Worm (Caenorhabditis elegans) whole organism, L4 larva: Measurements from ENCODE around the gene str-228.
A peak's percentile ranks its signal among the peaks of the same experiment; 100 is the strongest.

Source experiments
- D1046.2 ChIP-seq: fragments of 200-800 bp; sonication (Bioruptor generic); IDR thresholded peaks from 2 replicates; pipeline ENCODE4 v1.3.6; 2022; ENCODE audit warnings: missing genetic modification characterization, missing compliant biosample characterization
- F10B5.3 ChIP-seq: sonication (generic microtip); optimal IDR thresholded peaks from 2 replicates; lab custom pipeline; 2016; ENCODE audit warnings: mild to moderate bottlenecking, missing genetic modification characterization, missing compliant biosample characterization
- F37D6.2 ChIP-seq: sonication (generic microtip); optimal IDR thresholded peaks from 2 replicates; lab custom pipeline; 2016; ENCODE audit warnings: mild to moderate bottlenecking, missing genetic modification characterization, missing compliant biosample characterization
- F44E2.7 ChIP-seq: fragments of 200-800 bp; sonication (Bioruptor generic); IDR thresholded peaks from 2 replicates; pipeline ENCODE4 v2.1.2; 2022; ENCODE audit warnings: missing genetic modification characterization, missing compliant biosample characterization
- F49E8.2 ChIP-seq: sonication (generic microtip); optimal IDR thresholded peaks from 2 replicates; lab custom pipeline; 2016; ENCODE audit warnings: missing compliant biosample characterization, mild to moderate bottlenecking, missing genetic modification characterization, borderline replicate concordance
- R02D3.7 ChIP-seq: fragments of 150-350 bp; sonication (generic microtip); optimal IDR thresholded peaks from 3 replicates; lab custom pipeline; 2014; ENCODE audit warnings: missing biosample characterization, missing genetic modification characterization
- T20F7.1 ChIP-seq: fragments of 200-800 bp; sonication (Bioruptor generic); optimal IDR thresholded peaks from 2 replicates; lab custom pipeline; 2018; ENCODE audit warnings: mild to moderate bottlenecking, missing genetic modification characterization, missing compliant biosample characterization
- Y48G9A.11 ChIP-seq: fragments of 200-800 bp; sonication (Bioruptor generic); IDR thresholded peaks from 2 replicates; pipeline ENCODE4 v1.3.6; 2022; ENCODE audit warnings: missing genetic modification reagents, missing genetic modification characterization, missing compliant biosample characterization
- aha-1 ChIP-seq: fragments of 150-350 bp; peaks from one replicate; lab custom pipeline; 2014; ENCODE audit warnings: missing biosample characterization, missing genetic modification characterization
- aly-2 ChIP-seq: sonication (generic microtip); optimal IDR thresholded peaks from 2 replicates; lab custom pipeline; 2018; ENCODE audit warnings: missing biosample characterization, missing genetic modification characterization
- ama-1 ChIP-seq: fragments of 150-350 bp; optimal IDR thresholded peaks from 2 replicates; lab custom pipeline; 2014; ENCODE audit warnings: inconsistent platforms, mixed read lengths
- attf-4 ChIP-seq: sonication (generic microtip); optimal IDR thresholded peaks from 3 replicates; lab custom pipeline; 2017; ENCODE audit warnings: missing biosample characterization, missing genetic modification characterization
- ceh-20 ChIP-seq: fragments of 200-800 bp; sonication (Bioruptor generic); IDR thresholded peaks from 2 replicates; pipeline ENCODE4 v1.3.6; 2022; ENCODE audit warnings: missing genetic modification reagents, missing genetic modification characterization, missing compliant biosample characterization
- ceh-32 ChIP-seq: sonication (generic microtip); optimal IDR thresholded peaks from 2 replicates; lab custom pipeline; 2016; ENCODE audit warnings: mild to moderate bottlenecking, missing genetic modification characterization, missing compliant biosample characterization; ENCODE audit not compliant: poor library complexity
- ces-1 ChIP-seq: fragments of 150-350 bp; sonication (generic microtip); optimal IDR thresholded peaks from 4 replicates; lab custom pipeline; 2014; ENCODE audit warnings: missing biosample characterization, missing genetic modification reagents, missing genetic modification characterization
- cey-2 ChIP-seq: sonication (generic microtip); optimal IDR thresholded peaks from 3 replicates; lab custom pipeline; 2017; ENCODE audit warnings: missing genetic modification characterization, mild to moderate bottlenecking, missing compliant biosample characterization, antibody characterized with exemption, borderline replicate concordance; ENCODE audit not compliant: insufficient read depth
- daf-12 ChIP-seq: fragments of 150-350 bp; optimal IDR thresholded peaks from 2 replicates; lab custom pipeline; 2014; ENCODE audit warnings: missing biosample characterization, missing genetic modification reagents, missing genetic modification characterization
- duxl-1 ChIP-seq: sonication (generic microtip); optimal IDR thresholded peaks from 2 replicates; lab custom pipeline; 2016; ENCODE audit warnings: mild to moderate bottlenecking, missing genetic modification characterization, moderate library complexity, missing compliant biosample characterization; ENCODE audit not compliant: poor library complexity
- fkh-10 ChIP-seq: fragments of 150-350 bp; optimal IDR thresholded peaks from 2 replicates; lab custom pipeline; 2014; ENCODE audit warnings: missing biosample characterization, missing genetic modification reagents, missing genetic modification characterization
- hif-1 ChIP-seq, 2 experiments: sonication (generic microtip); optimal IDR thresholded peaks; 2 replicates each; lab custom pipeline; 2016 to 2017; ENCODE audit warnings: missing compliant biosample characterization in 2 of 2, missing genetic modification characterization in 2 of 2, missing genetic modification reagents in 2 of 2, missing genotype in 2 of 2, mild to moderate bottlenecking in 1 of 2
- hlh-30 ChIP-seq: sonication (generic microtip); optimal IDR thresholded peaks from 2 replicates; lab custom pipeline; 2017; ENCODE audit warnings: antibody characterized with exemption, mild to moderate bottlenecking, missing genetic modification characterization, missing compliant biosample characterization; ENCODE audit not compliant: insufficient read depth
- hmg-1.1 ChIP-seq: fragments of 200-800 bp; sonication (Bioruptor generic); IDR thresholded peaks from 2 replicates; pipeline ENCODE4 v1.3.6; 2022; ENCODE audit warnings: missing genetic modification reagents, missing genetic modification characterization, missing compliant biosample characterization
- lin-13 ChIP-seq: fragments of 150-350 bp; optimal IDR thresholded peaks from 2 replicates; lab custom pipeline; 2014; ENCODE audit warnings: missing biosample characterization, missing genetic modification reagents, missing genetic modification characterization
- lin-15B ChIP-seq: fragments of 150-350 bp; sonication (generic microtip); optimal IDR thresholded peaks from 3 replicates; lab custom pipeline; 2014; ENCODE audit warnings: missing biosample characterization, missing genetic modification characterization
- lin-29 ChIP-seq: fragments of 200-800 bp; sonication (Bioruptor generic); IDR thresholded peaks from 2 replicates; pipeline ENCODE4 v1.3.6; 2022; ENCODE audit warnings: missing genetic modification reagents, missing genetic modification characterization, missing compliant biosample characterization
- lir-3 ChIP-seq: sonication (generic microtip); optimal IDR thresholded peaks from 2 replicates; lab custom pipeline; 2016; ENCODE audit warnings: mild to moderate bottlenecking, missing genetic modification characterization, missing compliant biosample characterization
- mdl-1 ChIP-seq, 2 experiments: fragments of 150-350 bp in 1 of 2; sonication (generic microtip) in 1 of 2; optimal IDR thresholded peaks; 2 replicates each; lab custom pipeline; 2014 to 2017; ENCODE audit warnings: missing biosample characterization in 2 of 2, missing genetic modification characterization in 2 of 2
- mes-2 ChIP-seq: sonication (generic microtip); optimal IDR thresholded peaks from 2 replicates; lab custom pipeline; 2016; ENCODE audit warnings: missing genotype, mild to moderate bottlenecking, missing genetic modification characterization, missing compliant biosample characterization; ENCODE audit not compliant: poor library complexity, severe bottlenecking
- mxl-2 ChIP-seq: fragments of 200-800 bp; sonication (Bioruptor generic); conservative IDR thresholded peaks from 2 replicates; pipeline ENCODE4 v1.3.6; 2022; ENCODE audit warnings: missing genetic modification reagents, missing genetic modification characterization, missing compliant biosample characterization
- nhr-10 ChIP-seq: fragments of 150-350 bp; optimal IDR thresholded peaks from 2 replicates; lab custom pipeline; 2014; ENCODE audit warnings: missing biosample characterization, missing genetic modification characterization
- nhr-237 ChIP-seq: sonication (generic microtip); optimal IDR thresholded peaks from 2 replicates; lab custom pipeline; 2017; ENCODE audit warnings: missing biosample characterization, missing genetic modification characterization
- nhr-28 ChIP-seq: fragments of 150-350 bp; optimal IDR thresholded peaks from 2 replicates; lab custom pipeline; 2014; ENCODE audit warnings: missing biosample characterization, missing genetic modification characterization
- nhr-42 ChIP-seq: fragments of 200-800 bp; sonication (Bioruptor generic); IDR thresholded peaks from 2 replicates; pipeline ENCODE4 v1.3.6; 2022; ENCODE audit warnings: missing genetic modification characterization, missing compliant biosample characterization
- nhr-6 ChIP-seq: fragments of 150-350 bp; optimal IDR thresholded peaks from 2 replicates; lab custom pipeline; 2014; ENCODE audit warnings: missing biosample characterization, missing genetic modification characterization
- pqm-1 ChIP-seq: sonication (generic microtip); optimal IDR thresholded peaks from 2 replicates; lab custom pipeline; 2017; ENCODE audit warnings: missing biosample characterization, missing genetic modification characterization
- spr-1 ChIP-seq: sonication (generic microtip); optimal IDR thresholded peaks from 2 replicates; lab custom pipeline; 2016; ENCODE audit warnings: mild to moderate bottlenecking, missing genetic modification characterization, missing compliant biosample characterization
- spr-3 ChIP-seq: fragments of 200-800 bp; sonication (Bioruptor generic); optimal IDR thresholded peaks from 2 replicates; lab custom pipeline; 2018; ENCODE audit warnings: mild to moderate bottlenecking, missing genetic modification characterization, missing compliant biosample characterization
- tra-1 ChIP-seq: fragments of 200-800 bp; sonication (Bioruptor generic); IDR thresholded peaks from 2 replicates; pipeline ENCODE4 v1.3.6; 2022; ENCODE audit warnings: missing genetic modification reagents, missing genetic modification characterization, missing compliant biosample characterization
- unc-62 ChIP-seq, 3 experiments: fragments of 150-350 bp in 1 of 3; sonication (generic microtip); optimal IDR thresholded peaks in 2 of 3; peaks in 1 of 3; 1 replicate in 1 of 3; 2 replicates in 2 of 3; lab custom pipeline; 2014 to 2017; ENCODE audit warnings: missing biosample characterization in 3 of 3, missing genetic modification characterization in 3 of 3, missing genetic modification reagents in 3 of 3, missing genotype in 1 of 3
- vab-7 ChIP-seq: fragments of 200-800 bp; sonication (Bioruptor generic); IDR thresholded peaks from 2 replicates; pipeline ENCODE4 v1.3.6; 2022; ENCODE audit warnings: missing genetic modification reagents, missing genetic modification characterization, missing compliant biosample characterization
- zag-1 ChIP-seq: fragments of 150-350 bp; optimal IDR thresholded peaks from 2 replicates; lab custom pipeline; 2014; ENCODE audit warnings: missing biosample characterization, missing genetic modification characterization
- zfp-2 ChIP-seq: sonication (generic microtip); optimal IDR thresholded peaks from 2 replicates; lab custom pipeline; 2016; ENCODE audit warnings: mild to moderate bottlenecking, missing genetic modification characterization, missing compliant biosample characterization
- zfp-3 ChIP-seq: fragments of 200-800 bp; sonication (Bioruptor generic); conservative IDR thresholded peaks from 2 replicates; pipeline ENCODE4 v1.3.6; 2022; ENCODE audit warnings: missing genetic modification reagents, missing genetic modification characterization, missing compliant biosample characterization

The str-228 gene

ce11 chrV:3470782-3471181, 39.2 kb upstream of the str-228 start, which contains the start of gene srbc-29:
Gene srbc-29, minus strand, starts transcription at chrV:3470882.
- no peak for TF ChIP-seq spr-3 (GFP tag; lab: Kevin White, UChicago)
- no peak for TF ChIP-seq cey-2 (tag; lab: Kevin White, UChicago)
- no peak for TF ChIP-seq Y48G9A.11 (GFP tag; lab: Robert Waterston, UW)
- no peak for TF ChIP-seq ama-1
- TF ChIP-seq mes-2, result no peak

ce11 chrV:3475021-3475420, 35.0 kb upstream of the str-228 start, which contains the start of gene oac-2:
Gene oac-2, minus strand, starts transcription at chrV:3475121.
- TF ChIP-seq mes-2 (no peak), R02D3.7 (tag; lab: Kevin White, UChicago) (no peak), F44E2.7 (GFP tag; lab: Robert Waterston, UW) (no peak), mxl-2 (GFP tag; lab: Robert Waterston, UW) (no peak), T20F7.1 (no peak), nhr-237 (tag; lab: Kevin White, UChicago) (no peak), daf-12 (tag; lab: Kevin White, UChicago) (no peak), ceh-20 (GFP tag; lab: Robert Waterston, UW) (no peak)

ce11 chrV:3476228-3476627, 33.8 kb upstream of the str-228 start:
- TF ChIP-seq unc-62 (GFP tag; optimal IDR thresholded peaks at IDR 0.05 in 1 of 2; lab: Kevin White, UChicago) (peak in 1 of 2 experiments; percentile 97), unc-62 (tag; optimal IDR thresholded peaks at IDR 0.05; lab: Kevin White, UChicago) (no peak), aly-2 (tag; lab: Kevin White, UChicago) (no peak)
- TF ChIP-seq, all 104 proteins: peak for 1

ce11 chrV:3477496-3477895, 32.5 kb upstream of the str-228 start, which contains the start of gene srbc-31:
Gene srbc-31, minus strand, starts transcription at chrV:3477596.
- no peak for TF ChIP-seq F49E8.2 (tag; lab: Kevin White, UChicago)
- TF ChIP-seq fkh-10 (GFP tag; lab: Kevin White, UChicago), result no peak
- TF ChIP-seq cey-2 (tag; lab: Kevin White, UChicago), result no peak
- no peak for TF ChIP-seq daf-12 (tag; lab: Kevin White, UChicago)
- TF ChIP-seq nhr-28 (tag; lab: Kevin White, UChicago), result no peak
- TF ChIP-seq hif-1 (tag; optimal IDR thresholded peaks at IDR 0.05; lab: Kevin White, UChicago), result no peak
- TF ChIP-seq duxl-1 (tag; lab: Kevin White, UChicago), result no peak
- TF ChIP-seq T20F7.1, result no peak
- no peak for TF ChIP-seq mdl-1 (tag; optimal IDR thresholded peaks at IDR 0.05; lab: Kevin White, UChicago)
- TF ChIP-seq hmg-1.1 (GFP tag; lab: Robert Waterston, UW), result no peak
- no peak for TF ChIP-seq nhr-10 (tag; lab: Kevin White, UChicago)
- no peak for TF ChIP-seq lin-13 (GFP tag; lab: Kevin White, UChicago)
- no peak for TF ChIP-seq vab-7 (GFP tag; lab: Robert Waterston, UW)
- TF ChIP-seq mes-2, result no peak
- TF ChIP-seq zfp-2 (tag; lab: Kevin White, UChicago), result no peak
- no peak for TF ChIP-seq tra-1
- no peak for TF ChIP-seq D1046.2 (GFP tag; lab: Robert Waterston, UW)
- no peak for TF ChIP-seq R02D3.7 (tag; lab: Kevin White, UChicago)
- TF ChIP-seq F37D6.2 (tag; lab: Kevin White, UChicago), result no peak
- TF ChIP-seq F10B5.3 (tag; lab: Kevin White, UChicago), result no peak

ce11 chrV:3480346-3480745, 29.6 kb upstream of the str-228 start, which contains the start of gene srbc-30:
Gene srbc-30, minus strand, starts transcription at chrV:3480446.
- no peak for TF ChIP-seq spr-3 (GFP tag; lab: Kevin White, UChicago)
- no peak for TF ChIP-seq nhr-42 (GFP tag; lab: Robert Waterston, UW)
- no peak for TF ChIP-seq attf-4 (tag; lab: Kevin White, UChicago)
- no peak for TF ChIP-seq aha-1 (tag; lab: Kevin White, UChicago)
- no peak for TF ChIP-seq hlh-30
- TF ChIP-seq ceh-32 (tag; lab: Kevin White, UChicago), result no peak
- no peak for TF ChIP-seq nhr-6 (tag; lab: Kevin White, UChicago)
- no peak for TF ChIP-seq pqm-1 (tag; lab: Kevin White, UChicago)
- TF ChIP-seq Y48G9A.11 (GFP tag; lab: Robert Waterston, UW), result no peak
- no peak for TF ChIP-seq lin-13 (GFP tag; lab: Kevin White, UChicago)
- no peak for TF ChIP-seq lin-15B (tag; lab: Kevin White, UChicago)
- no peak for TF ChIP-seq ces-1
- TF ChIP-seq zfp-3 (GFP tag; lab: Robert Waterston, UW), result no peak
- no peak for TF ChIP-seq lir-3 (tag; lab: Kevin White, UChicago)
- TF ChIP-seq daf-12 (tag; lab: Kevin White, UChicago), result no peak
- no peak for TF ChIP-seq zag-1 (tag; lab: Kevin White, UChicago)
- TF ChIP-seq spr-1 (tag; lab: Kevin White, UChicago), result no peak
- no peak for TF ChIP-seq lin-29
- TF ChIP-seq hmg-1.1 (GFP tag; lab: Robert Waterston, UW), result no peak
